Fruit fly (Drosophila melanogaster) whole organism, embryonic: ENCODE results near the gene CG12811.

Experiments used
- Ada2b ChIP-seq: fragments of 200-800 bp; sonication (Bioruptor generic); IDR thresholded peaks from 2 replicates; pipeline ENCODE4 v1.3.6; 2022; ENCODE audit warnings: missing biosample characterization, missing genetic modification characterization
- Aef1 ChIP-seq: fragments of 200-800 bp; sonication (Bioruptor generic); IDR thresholded peaks from 3 replicates; pipeline ENCODE4 v1.3.6; 2022; ENCODE audit warnings: missing biosample characterization, missing genetic modification characterization
- CG10462 ChIP-seq: fragments of 200-800 bp; sonication (Bioruptor generic); optimal IDR thresholded peaks from 2 replicates; lab custom pipeline; 2016; ENCODE audit warnings: missing biosample characterization, missing genetic modification characterization
- CG11560 ChIP-seq: fragments of 200-800 bp; sonication (Bioruptor generic); IDR thresholded peaks from 3 replicates; pipeline ENCODE4 v1.3.6; 2022; ENCODE audit warnings: missing biosample characterization, missing genetic modification characterization
- CG12744 ChIP-seq: fragments of 200-800 bp; sonication (Bioruptor generic); optimal IDR thresholded peaks from 2 replicates; lab custom pipeline; 2016; ENCODE audit warnings: missing biosample characterization, missing genetic modification characterization
- CG13424 ChIP-seq: fragments of 200-800 bp; sonication (Bioruptor generic); optimal IDR thresholded peaks from 2 replicates; lab custom pipeline; 2019; ENCODE audit warnings: missing biosample characterization, mild to moderate bottlenecking, missing genetic modification characterization, moderate library complexity
- CG14014 ChIP-seq: fragments of 200-800 bp; sonication (Bioruptor generic); IDR thresholded peaks from 2 replicates; pipeline ENCODE4 v1.3.6; 2022; ENCODE audit warnings: missing biosample characterization, missing genetic modification characterization
- CG14441 ChIP-seq: fragments of 200-800 bp; sonication (Bioruptor generic); IDR thresholded peaks from 2 replicates; pipeline ENCODE4 v1.3.6; 2022; ENCODE audit warnings: missing biosample characterization, missing genetic modification characterization
- CG15011 ChIP-seq: fragments of 200-800 bp; sonication (Bioruptor generic); optimal IDR thresholded peaks from 3 replicates; lab custom pipeline; 2018; ENCODE audit warnings: missing biosample characterization, mild to moderate bottlenecking, missing genetic modification characterization
- CG2129 ChIP-seq: fragments of 200-800 bp; sonication (Bioruptor generic); IDR thresholded peaks from 2 replicates; pipeline ENCODE4 v1.3.6; 2022; ENCODE audit warnings: missing biosample characterization, missing genetic modification characterization; ENCODE audit not compliant: partially characterized antibody
- CG33557 ChIP-seq: fragments of 200-800 bp; sonication (Bioruptor generic); optimal IDR thresholded peaks from 2 replicates; lab custom pipeline; 2019; ENCODE audit warnings: missing biosample characterization, mild to moderate bottlenecking, missing genetic modification characterization, moderate library complexity
- CG3838 ChIP-seq: fragments of 200-800 bp; sonication (Bioruptor generic); optimal IDR thresholded peaks from 3 replicates; lab custom pipeline; 2016; ENCODE audit warnings: missing biosample characterization, missing genetic modification characterization
- CG43689 ChIP-seq: fragments of 200-800 bp; sonication (Bioruptor generic); IDR thresholded peaks from 2 replicates; pipeline ENCODE4 v1.3.6; 2022; ENCODE audit warnings: missing biosample characterization, missing genetic modification characterization
- CG4730 ChIP-seq: fragments of 200-800 bp; sonication (Bioruptor generic); IDR thresholded peaks from 2 replicates; pipeline ENCODE4 v1.3.6; 2022; ENCODE audit warnings: missing biosample characterization, missing genetic modification characterization
- CG6272 ChIP-seq: fragments of 200-800 bp; sonication (Bioruptor generic); IDR thresholded peaks from 2 replicates; pipeline ENCODE4 v1.3.6; 2022; ENCODE audit warnings: missing biosample characterization, missing genetic modification characterization
- CG7745 ChIP-seq: fragments of 200-800 bp; sonication (Bioruptor generic); optimal IDR thresholded peaks from 2 replicates; lab custom pipeline; 2018; ENCODE audit warnings: missing biosample characterization, mild to moderate bottlenecking, missing genetic modification characterization, moderate library complexity
- CG7963 ChIP-seq: fragments of 200-800 bp; sonication (Bioruptor generic); IDR thresholded peaks from 3 replicates; pipeline ENCODE4 v1.3.6; 2022; ENCODE audit warnings: missing biosample characterization, missing genetic modification characterization; ENCODE audit not compliant: partially characterized antibody
- CG8089 ChIP-seq: fragments of 200-800 bp; sonication (Bioruptor generic); optimal IDR thresholded peaks from 3 replicates; lab custom pipeline; 2016; ENCODE audit warnings: missing biosample characterization, missing genetic modification characterization
- CG8281 ChIP-seq: fragments of 200-800 bp; sonication (Bioruptor generic); optimal IDR thresholded peaks from 2 replicates; lab custom pipeline; 2018; ENCODE audit warnings: missing biosample characterization, mild to moderate bottlenecking, missing genetic modification characterization, moderate library complexity
- CG8388 ChIP-seq: fragments of 200-800 bp; sonication (Bioruptor generic); optimal IDR thresholded peaks from 2 replicates; lab custom pipeline; 2019; ENCODE audit warnings: missing biosample characterization, mild to moderate bottlenecking, missing genetic modification characterization, moderate library complexity
- Dbx ChIP-seq: fragments of 200-800 bp; sonication (Bioruptor generic); IDR thresholded peaks from 3 replicates; pipeline ENCODE4 v1.3.6; 2022; ENCODE audit warnings: missing biosample characterization, missing genetic modification characterization
- GATAe ChIP-seq: fragments of 200-800 bp; sonication (Bioruptor generic); conservative IDR thresholded peaks from 2 replicates; pipeline ENCODE4 v1.3.6; 2022; ENCODE audit warnings: missing biosample characterization, missing genetic modification characterization
- Hand ChIP-seq: fragments of 200-800 bp; sonication (Bioruptor generic); optimal IDR thresholded peaks from 2 replicates; lab custom pipeline; 2017; ENCODE audit warnings: mild to moderate bottlenecking, missing biosample characterization, missing genetic modification reagents, missing genetic modification characterization
- Hr3 ChIP-seq: fragments of 200-800 bp; sonication (Bioruptor generic); optimal IDR thresholded peaks from 3 replicates; lab custom pipeline; 2016; ENCODE audit warnings: missing biosample characterization, missing genetic modification characterization
- Nf-YA ChIP-seq: fragments of 200-800 bp; sonication (Bioruptor generic); IDR thresholded peaks from 2 replicates; pipeline ENCODE4 v1.3.6; 2022; ENCODE audit warnings: missing biosample characterization, missing genetic modification characterization
- az2 ChIP-seq: fragments of 200-800 bp; sonication (Bioruptor generic); optimal IDR thresholded peaks from 3 replicates; lab custom pipeline; 2016; ENCODE audit warnings: missing biosample characterization, missing genetic modification characterization
- bcd ChIP-seq: fragments of 200-800 bp; sonication (Bioruptor generic); optimal IDR thresholded peaks from 2 replicates; lab custom pipeline; 2017; ENCODE audit warnings: missing biosample characterization, mild to moderate bottlenecking, missing genetic modification characterization
- bowl ChIP-seq: fragments of 200-800 bp; sonication (Bioruptor generic); IDR thresholded peaks from 2 replicates; pipeline ENCODE4 v1.3.6; 2022; ENCODE audit warnings: missing biosample characterization, missing genetic modification characterization
- cad ChIP-seq: fragments of >200 bp; optimal IDR thresholded peaks from 2 replicates; lab custom pipeline; 2017; ENCODE audit warnings: missing biosample characterization, missing genetic modification characterization
- chn ChIP-seq: fragments of 200-800 bp; sonication (Bioruptor generic); optimal IDR thresholded peaks from 2 replicates; lab custom pipeline; 2016; ENCODE audit warnings: missing biosample characterization, missing genetic modification characterization
- da ChIP-seq: fragments of 200-800 bp; sonication (Bioruptor generic); optimal IDR thresholded peaks from 2 replicates; lab custom pipeline; 2016; ENCODE audit warnings: missing biosample characterization, missing genetic modification characterization
- emc ChIP-seq: fragments of 200-800 bp; sonication (Bioruptor generic); optimal IDR thresholded peaks from 2 replicates; lab custom pipeline; 2016; ENCODE audit warnings: missing biosample characterization, missing genetic modification characterization
- ems ChIP-seq: fragments of 200-800 bp; sonication (Bioruptor generic); optimal IDR thresholded peaks from 3 replicates; lab custom pipeline; 2016; ENCODE audit warnings: missing biosample characterization, missing genetic modification characterization
- gce ChIP-seq: fragments of 200-800 bp; sonication (Bioruptor generic); IDR thresholded peaks from 3 replicates; pipeline ENCODE4 v1.3.6; 2022; ENCODE audit warnings: missing biosample characterization, missing genetic modification characterization
- gro ChIP-seq: fragments of 200-800 bp; sonication (Bioruptor generic); optimal IDR thresholded peaks from 2 replicates; lab custom pipeline; 2016; ENCODE audit warnings: missing biosample characterization, missing genetic modification characterization
- h ChIP-seq: fragments of >200 bp; optimal IDR thresholded peaks from 2 replicates; lab custom pipeline; 2017
- ham ChIP-seq: fragments of 200-800 bp; sonication (Bioruptor generic); IDR thresholded peaks from 2 replicates; pipeline ENCODE4 v1.3.6; 2022; ENCODE audit warnings: missing biosample characterization, missing genetic modification characterization
- kah ChIP-seq: fragments of 200-800 bp; sonication (Bioruptor generic); optimal IDR thresholded peaks from 2 replicates; lab custom pipeline; 2018; ENCODE audit warnings: missing biosample characterization, mild to moderate bottlenecking, missing genetic modification characterization
- lmd ChIP-seq: fragments of 200-800 bp; sonication (Bioruptor generic); IDR thresholded peaks from 2 replicates; pipeline ENCODE4 v1.3.6; 2022; ENCODE audit warnings: missing biosample characterization, missing genetic modification characterization
- nerfin-1 ChIP-seq: fragments of 200-800 bp; sonication (Bioruptor generic); optimal IDR thresholded peaks from 3 replicates; lab custom pipeline; 2019; ENCODE audit warnings: missing biosample characterization, mild to moderate bottlenecking, missing genetic modification characterization, moderate library complexity
- otp ChIP-seq: fragments of 200-800 bp; sonication (Bioruptor generic); IDR thresholded peaks from 3 replicates; pipeline ENCODE4, ENCODE4 v1.3.6; 2022; ENCODE audit warnings: missing biosample characterization, missing genetic modification characterization
- peb ChIP-seq: fragments of 200-800 bp; sonication (Bioruptor generic); IDR thresholded peaks from 2 replicates; pipeline ENCODE4 v1.3.6; 2022; ENCODE audit warnings: missing biosample characterization, missing genetic modification characterization
- pho ChIP-seq: fragments of 200-800 bp; sonication (Bioruptor generic); optimal IDR thresholded peaks from 2 replicates; lab custom pipeline; 2016; ENCODE audit warnings: missing biosample characterization, missing genetic modification characterization
- psq ChIP-seq: fragments of 200-800 bp; sonication (Bioruptor generic); optimal IDR thresholded peaks from 2 replicates; lab custom pipeline; 2017; ENCODE audit warnings: missing biosample characterization, missing genetic modification characterization
- sc ChIP-seq, 3 experiments: fragments of >200 bp in 2 of 3; fragments of 200-800 bp in 1 of 3; sonication (Bioruptor generic) in 1 of 3; optimal IDR thresholded peaks; 2 replicates in 2 of 3; 3 replicates in 1 of 3; lab custom pipeline; 2017; ENCODE audit warnings: mild to moderate bottlenecking in 1 of 3, missing biosample characterization in 1 of 3, missing genetic modification characterization in 1 of 3, missing genetic modification reagents in 1 of 3
- sisA ChIP-seq: fragments of 200-800 bp; sonication (Bioruptor generic); IDR thresholded peaks from 2 replicates; pipeline ENCODE4 v1.3.6; 2022; ENCODE audit warnings: missing biosample characterization, missing genetic modification characterization
- slp2 ChIP-seq: fragments of 200-800 bp; sonication (Bioruptor generic); optimal IDR thresholded peaks from 2 replicates; lab custom pipeline; 2016; ENCODE audit warnings: missing biosample characterization, missing genetic modification characterization
- stc ChIP-seq: fragments of 200-800 bp; sonication (Bioruptor generic); IDR thresholded peaks from 2 replicates; pipeline ENCODE4 v1.3.6; 2022; ENCODE audit warnings: missing biosample characterization, missing genetic modification characterization
- tap ChIP-seq: fragments of 200-800 bp; optimal IDR thresholded peaks from 3 replicates; lab custom pipeline; 2019; ENCODE audit warnings: missing biosample characterization, mild to moderate bottlenecking, missing genetic modification characterization, moderate library complexity
- unpg ChIP-seq: fragments of 200-800 bp; sonication (Bioruptor generic); optimal IDR thresholded peaks from 3 replicates; lab custom pipeline; 2018; ENCODE audit warnings: missing biosample characterization, mild to moderate bottlenecking, missing genetic modification characterization, moderate library complexity

Gene CG12811

DNA sequence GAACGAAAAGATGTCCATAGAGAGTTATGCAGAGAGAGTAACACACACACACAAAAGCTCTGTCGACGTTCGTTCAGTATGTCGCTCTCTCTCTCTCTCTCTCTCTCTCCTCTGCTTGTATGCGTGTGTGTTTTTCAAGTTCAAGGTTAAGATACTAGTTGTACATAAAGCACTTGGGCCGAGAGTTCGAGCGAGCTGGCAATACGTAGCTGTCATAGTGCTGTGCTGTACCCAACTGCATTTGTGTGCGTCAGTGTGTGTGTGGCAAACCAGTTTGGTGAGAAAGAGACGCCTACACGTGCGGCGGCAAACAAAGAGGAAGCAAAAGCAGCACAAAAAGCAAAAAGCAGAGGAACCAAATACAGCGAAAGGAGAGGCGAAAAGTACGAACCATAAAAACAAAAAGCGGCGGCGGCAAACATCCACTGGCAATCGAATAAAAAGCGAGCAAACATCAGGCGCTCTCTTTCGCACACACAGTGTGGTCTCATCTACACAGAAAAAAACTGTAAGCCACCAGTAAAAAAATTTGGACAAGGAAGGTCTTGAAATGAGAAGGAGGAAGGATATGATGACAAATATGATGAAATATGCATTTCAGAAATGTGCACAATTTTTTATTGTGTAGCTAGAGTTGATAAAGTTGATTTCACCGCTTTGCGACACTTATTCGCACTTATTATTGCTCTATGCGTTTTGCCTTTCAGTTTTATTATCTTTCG is 38.8 kb upstream of the CG12811 start (continued):
- TF ChIP-seq gro (GFP tag; lab: Kevin White, UChicago) = peak; percentile 80
- TF ChIP-seq gce = peak; percentile 16; the same call in 1 of the 3 replicates
- peak; percentile 38 for TF ChIP-seq CG8089
- TF ChIP-seq CG7963 (GFP tag; lab: Robert Waterston, UW) = no peak
- TF ChIP-seq psq (GFP tag; lab: Kevin White, UChicago) = peak; percentile 80
- TF ChIP-seq stc = peak; percentile 76
- TF ChIP-seq sc (optimal IDR thresholded peaks at IDR 0.05; lab: Kevin White, UChicago) = no peak
- no peak for TF ChIP-seq sc (GFP tag; optimal IDR thresholded peaks at IDR 0.05; lab: Kevin White, UChicago)
- 0 out of 2 replicates have a peak, but pooled peaks have one; percentile 13 for TF ChIP-seq CG43689 (GFP tag; lab: Robert Waterston, UW)
- TF ChIP-seq CG33557 (GFP tag; lab: Kevin White, UChicago) = no peak
- peak; percentile 37 for TF ChIP-seq CG8388 (GFP tag; lab: Kevin White, UChicago)
- no peak for TF ChIP-seq CG8281 (tag; lab: Kevin White, UChicago)
- TF ChIP-seq bcd (GFP tag; lab: Kevin White, UChicago) = peak; percentile 77
- peak; percentile 76 for TF ChIP-seq sisA
- TF ChIP-seq h (lab: Kevin White, UChicago) = no peak
- TF ChIP-seq ems = peak; percentile 44
- TF ChIP-seq lmd (GFP tag; lab: Robert Waterston, UW) = peak; percentile 78
- 0 out of 2 replicates have a peak, but pooled peaks have one; percentile 33 for TF ChIP-seq CG6272 (GFP tag; lab: Robert Waterston, UW)
- peak; percentile 41 for TF ChIP-seq emc (GFP tag; lab: Kevin White, UChicago)
- TF ChIP-seq otp = no peak
- TF ChIP-seq pho (GFP tag; lab: Kevin White, UChicago) = peak; percentile 64
- peak; percentile 39 for TF ChIP-seq CG15011 (GFP tag; lab: Kevin White, UChicago)
- peak; percentile 52 for TF ChIP-seq chn (GFP tag; lab: Kevin White, UChicago)
- TF ChIP-seq CG13424 = peak; percentile 22
- TF ChIP-seq Hr3 = peak; percentile 42
- TF ChIP-seq CG10462 = peak; percentile 10
- peak; percentile 80 for TF ChIP-seq Aef1 (GFP tag; lab: Robert Waterston, UW)
- peak; percentile 76 for TF ChIP-seq slp2 (GFP tag; lab: Kevin White, UChicago)
- 0 out of 2 replicates have a peak, but pooled peaks have one; percentile 11 for TF ChIP-seq peb
- no peak for TF ChIP-seq ham (GFP tag; lab: Robert Waterston, UW)
- TF ChIP-seq tap = no peak
- 0 out of 2 replicates have a peak, but pooled peaks have one; percentile 8 for TF ChIP-seq GATAe
- TF ChIP-seq unpg (GFP tag; lab: Kevin White, UChicago) = peak; percentile 56
- TF ChIP-seq Nf-YA (GFP tag; lab: Robert Waterston, UW) = peak; percentile 54; the same call in 1 of the 2 replicates
- no peak for TF ChIP-seq CG2129 (GFP tag; lab: Robert Waterston, UW)
- TF ChIP-seq Dbx (GFP tag; lab: Robert Waterston, UW) = peak; percentile 65; the same call in 2 of the 3 replicates
- peak; percentile 80 for TF ChIP-seq CG14441 (GFP tag; lab: Robert Waterston, UW)
- no peak for TF ChIP-seq cad (GFP tag; lab: Kevin White, UChicago)
- TF ChIP-seq bowl (GFP tag; lab: Robert Waterston, UW) = no peak
- TF ChIP-seq CG4730 (GFP tag; lab: Robert Waterston, UW) = peak; percentile 45; the same call in 1 of the 2 replicates
- TF ChIP-seq CG11560 = 0 out of 3 replicates have a peak, but pooled peaks have one; percentile 34
- no peak for TF ChIP-seq CG7745
- peak; percentile 68 for TF ChIP-seq az2 (GFP tag; lab: Kevin White, UChicago)
- TF ChIP-seq CG12744 (GFP tag; lab: Kevin White, UChicago) = no peak
- no peak for TF ChIP-seq kah (GFP tag; lab: Kevin White, UChicago)
- TF ChIP-seq Hand (GFP tag; lab: Kevin White, UChicago) = peak; percentile 15
- TF ChIP-seq CG14014 = peak; percentile 61
- TF ChIP-seq nerfin-1 (tag; lab: Kevin White, UChicago) = no peak
- TF ChIP-seq CG3838 = no peak
- TF ChIP-seq da (GFP tag; lab: Kevin White, UChicago) = peak; percentile 54
- TF ChIP-seq Ada2b (GFP tag; lab: Robert Waterston, UW) = peak; percentile 71
